Fruit fly (Drosophila melanogaster) whole organism, pupa: ENCODE results near the gene Pvf3.

Experiments used
- CG10348 ChIP-seq: fragments of 200-800 bp; sonication (Bioruptor generic); IDR thresholded peaks from 2 replicates; pipeline ENCODE4 v1.3.6; 2022; ENCODE audit warnings: missing biosample characterization, missing genetic modification characterization
- CG12605 ChIP-seq: fragments of 200-800 bp; sonication (Bioruptor generic); IDR thresholded peaks from 2 replicates; pipeline ENCODE4 v1.3.6; 2022; ENCODE audit warnings: missing biosample characterization, missing genetic modification characterization
- CG13204 ChIP-seq: fragments of 200-800 bp; sonication (Bioruptor generic); optimal IDR thresholded peaks from 2 replicates; lab custom pipeline; 2018; ENCODE audit warnings: missing biosample characterization, mild to moderate bottlenecking, missing genetic modification characterization, moderate library complexity
- CG14655 ChIP-seq: fragments of 200-800 bp; sonication (Bioruptor generic); optimal IDR thresholded peaks from 3 replicates; lab custom pipeline; 2017; ENCODE audit warnings: mild to moderate bottlenecking, missing biosample characterization, missing genetic modification reagents, missing genetic modification characterization
- CG15710 ChIP-seq: fragments of 200-800 bp; sonication (Bioruptor generic); optimal IDR thresholded peaks from 2 replicates; lab custom pipeline; 2018; ENCODE audit warnings: missing biosample characterization, mild to moderate bottlenecking, missing genetic modification characterization, moderate library complexity
- CG17806 ChIP-seq: fragments of 200-800 bp; sonication (Bioruptor generic); optimal IDR thresholded peaks from 2 replicates; lab custom pipeline; 2018; ENCODE audit warnings: missing biosample characterization, mild to moderate bottlenecking, missing genetic modification characterization, moderate library complexity
- CG32121 ChIP-seq: fragments of 200-800 bp; sonication (Bioruptor generic); IDR thresholded peaks from 2 replicates; pipeline ENCODE4 v1.3.6; 2022; ENCODE audit warnings: missing biosample characterization, missing genetic modification characterization
- CG4496 ChIP-seq: fragments of 200-800 bp; sonication (Bioruptor generic); IDR thresholded peaks from 3 replicates; pipeline ENCODE4 v1.3.6; 2022; ENCODE audit warnings: missing biosample characterization, missing genetic modification characterization
- CG8159 ChIP-seq: fragments of 200-800 bp; sonication (Bioruptor generic); optimal IDR thresholded peaks from 3 replicates; lab custom pipeline; 2018; ENCODE audit warnings: missing biosample characterization, mild to moderate bottlenecking, missing genetic modification characterization, moderate library complexity
- CG8301 ChIP-seq: fragments of 200-800 bp; sonication (Bioruptor generic); optimal IDR thresholded peaks from 2 replicates; lab custom pipeline; 2018; ENCODE audit warnings: missing biosample characterization, mild to moderate bottlenecking, missing genetic modification characterization
- CG9948 ChIP-seq: fragments of 200-800 bp; sonication (Bioruptor generic); optimal IDR thresholded peaks from 2 replicates; lab custom pipeline; 2018; ENCODE audit warnings: missing biosample characterization, mild to moderate bottlenecking, missing genetic modification characterization, moderate library complexity
- D1 ChIP-seq: fragments of 200-800 bp; sonication (Bioruptor generic); optimal IDR thresholded peaks from 2 replicates; lab custom pipeline; 2018; ENCODE audit warnings: missing biosample characterization, mild to moderate bottlenecking, missing genetic modification characterization, moderate library complexity
- EcR ChIP-seq: fragments of 200-800 bp; sonication (Bioruptor generic); optimal IDR thresholded peaks from 3 replicates; lab custom pipeline; 2019; ENCODE audit warnings: missing biosample characterization, missing genetic modification characterization, mild to moderate bottlenecking, moderate library complexity, missing genetic modification reagents
- Ets98B ChIP-seq: fragments of 200-800 bp; sonication (Bioruptor generic); IDR thresholded peaks from 2 replicates; pipeline ENCODE4 v1.3.6; 2022; ENCODE audit warnings: missing biosample characterization, missing genetic modification characterization
- Pif1A ChIP-seq: fragments of 200-800 bp; sonication (Bioruptor generic); optimal IDR thresholded peaks from 3 replicates; lab custom pipeline; 2016; ENCODE audit warnings: missing biosample characterization, missing genetic modification characterization
- Pif1B ChIP-seq: fragments of 200-800 bp; sonication (Bioruptor generic); optimal IDR thresholded peaks from 3 replicates; lab custom pipeline; 2016; ENCODE audit warnings: missing biosample characterization, missing genetic modification characterization
- fd96Ca ChIP-seq: fragments of 200-800 bp; sonication (Bioruptor generic); IDR thresholded peaks from 3 replicates; pipeline ENCODE4 v1.3.6; 2022; ENCODE audit warnings: missing biosample characterization, missing genetic modification characterization
- gl ChIP-seq: fragments of 200-800 bp; sonication (Bioruptor generic); optimal IDR thresholded peaks from 2 replicates; lab custom pipeline; 2018; ENCODE audit warnings: missing biosample characterization, mild to moderate bottlenecking, missing genetic modification characterization
- rn ChIP-seq: fragments of 200-800 bp; sonication (Bioruptor generic); IDR thresholded peaks from 2 replicates; pipeline ENCODE4 v1.3.6; 2022; ENCODE audit warnings: missing biosample characterization, missing genetic modification characterization

Pvf3 gene

DNA sequence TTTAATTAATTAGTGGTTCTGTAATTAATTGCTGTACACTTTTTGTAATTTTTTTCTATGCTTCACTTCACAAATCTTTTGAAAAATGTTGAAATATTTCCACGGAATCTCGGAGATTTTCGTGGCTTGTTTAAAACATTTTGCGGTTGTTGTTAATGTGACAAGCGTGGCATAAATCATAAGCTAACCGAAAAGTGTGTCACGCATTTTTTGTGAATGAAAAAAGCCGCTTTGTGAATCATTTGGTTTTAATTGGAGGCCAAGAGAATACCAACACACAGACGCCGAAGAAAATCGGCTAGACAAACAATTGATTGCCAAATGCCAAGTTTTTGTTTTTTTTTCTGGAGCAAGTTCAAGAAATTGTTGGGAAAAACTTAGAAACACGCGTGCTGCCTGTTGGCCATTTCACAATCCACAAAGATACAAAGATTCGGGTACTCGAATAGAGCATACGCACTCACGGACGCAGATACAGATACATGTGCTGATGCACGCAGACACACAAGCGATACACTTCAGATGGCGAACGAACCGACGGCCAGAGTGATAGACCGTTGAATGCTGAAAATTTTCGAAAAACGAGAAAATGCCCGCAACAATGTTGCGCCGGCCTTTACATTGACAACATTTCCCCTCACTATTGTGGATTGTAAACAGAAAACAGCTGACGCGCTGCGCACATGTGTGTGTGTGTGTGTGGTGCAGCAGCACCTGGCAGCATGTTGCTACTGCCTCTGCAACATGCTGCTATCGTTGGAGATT is 23.8 kb downstream of the Pvf3 start:
- TF ChIP-seq fd96Ca (GFP tag; lab: Robert Waterston, UW) (no peak), Ets98B (GFP tag; lab: Robert Waterston, UW) (peak; percentile 15; the same call in 1 of the 2 replicates)

DNA sequence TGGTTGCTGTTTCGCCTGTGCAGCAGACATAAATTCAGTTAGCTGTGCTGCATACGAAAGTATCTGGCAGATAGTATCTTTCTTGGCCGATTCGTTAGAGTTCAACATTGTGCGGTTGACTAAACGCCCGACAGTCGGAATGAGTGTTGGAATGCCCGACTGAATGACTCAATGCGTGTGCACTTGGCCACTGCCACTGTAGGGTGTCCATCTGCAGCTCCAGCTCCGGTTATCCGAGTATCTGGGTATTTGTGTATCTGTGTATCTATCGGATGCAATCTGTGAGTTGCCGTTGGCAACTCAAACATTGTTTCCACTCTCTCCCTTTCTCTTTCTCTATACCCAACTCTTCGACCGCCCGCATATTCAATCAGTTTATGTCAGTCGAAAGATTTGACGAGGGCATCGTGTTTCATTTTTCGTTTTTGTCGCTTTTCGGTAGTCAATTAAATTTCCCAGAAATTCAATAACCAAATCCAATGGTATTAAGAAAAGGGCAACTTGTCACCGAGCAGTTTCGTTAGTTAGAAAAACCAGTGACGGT is 32.2 kb downstream of the Pvf3 start:
- no peak for TF ChIP-seq CG12605 (GFP tag; lab: Robert Waterston, UW)
- TF ChIP-seq EcR (GFP tag; lab: Kevin White, UChicago), result no peak
- TF ChIP-seq CG32121 (GFP tag; lab: Robert Waterston, UW), result no peak

DNA sequence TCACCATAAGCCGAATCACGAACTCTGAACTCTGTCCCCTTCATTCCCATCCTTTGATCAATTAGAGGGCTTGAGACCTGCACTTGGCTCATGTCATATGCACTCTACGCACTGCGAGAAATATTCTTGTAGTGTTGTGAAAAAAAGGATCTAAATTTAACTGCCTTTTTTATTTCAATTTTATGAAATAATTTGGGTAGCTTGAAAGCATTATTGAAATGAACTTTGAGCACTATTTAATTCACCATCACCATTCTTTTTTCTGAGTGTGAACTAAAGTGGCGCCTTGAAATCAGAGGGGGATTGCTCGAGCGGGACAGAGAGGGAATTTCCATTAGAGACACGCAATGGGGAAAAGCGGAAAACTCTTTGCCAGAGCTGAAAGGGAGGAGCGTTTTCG is 33.8 kb downstream of the Pvf3 start:
- TF ChIP-seq CG4496 (GFP tag; lab: Robert Waterston, UW), result peak; percentile 37; the same call in 1 of the 3 replicates
- peak; percentile 58 for TF ChIP-seq Ets98B (GFP tag; lab: Robert Waterston, UW)
- peak; percentile 20 for TF ChIP-seq CG8159 (tag; lab: Kevin White, UChicago)
- TF ChIP-seq Pif1A (GFP tag; lab: Kevin White, UChicago), result peak; percentile 33
- peak; percentile 56; the same call in 2 of the 3 replicates for TF ChIP-seq fd96Ca (GFP tag; lab: Robert Waterston, UW)
- peak; percentile 54 for TF ChIP-seq CG8301 (tag; lab: Kevin White, UChicago)
- peak; percentile 1 for TF ChIP-seq CG15710 (tag; lab: Kevin White, UChicago)
- no peak for TF ChIP-seq CG12605 (GFP tag; lab: Robert Waterston, UW)
- TF ChIP-seq CG17806 (tag; lab: Kevin White, UChicago), result peak; percentile 26
- 0 out of 2 replicates have a peak, but pooled peaks have one; percentile 31 for TF ChIP-seq CG10348 (GFP tag; lab: Robert Waterston, UW)
- TF ChIP-seq CG9948, result peak; percentile 34
- no peak for TF ChIP-seq rn (GFP tag; lab: Robert Waterston, UW)
- peak; percentile 3 for TF ChIP-seq Pif1B
- TF ChIP-seq CG14655 (GFP tag; lab: Kevin White, UChicago), result peak; percentile 64
- TF ChIP-seq CG13204 (GFP tag; lab: Kevin White, UChicago), result no peak

DNA sequence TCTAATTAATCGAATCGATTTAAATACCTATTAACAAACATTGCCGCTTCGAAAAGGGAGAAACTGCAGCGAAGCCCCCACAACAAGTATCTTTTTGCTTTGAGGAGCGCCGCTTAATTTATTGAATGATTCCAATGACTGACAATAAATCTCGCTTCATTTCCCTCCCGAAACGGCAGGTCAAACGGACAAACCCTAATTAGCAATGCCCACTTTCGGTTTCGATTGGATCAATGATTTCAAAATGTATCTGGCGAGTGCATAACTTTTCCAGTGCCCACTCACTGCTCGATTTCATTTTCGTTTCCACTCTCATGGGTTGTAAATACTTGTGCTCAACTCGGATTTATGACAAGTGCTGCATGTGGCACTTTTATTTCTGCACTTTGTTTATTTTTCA is 34.6 kb downstream of the Pvf3 start:
- TF ChIP-seq CG8301 (tag; lab: Kevin White, UChicago) (no peak), CG32121 (GFP tag; lab: Robert Waterston, UW) (no peak), CG17806 (tag; lab: Kevin White, UChicago) (no peak), CG15710 (tag; lab: Kevin White, UChicago) (no peak), Pif1B (no peak), Ets98B (GFP tag; lab: Robert Waterston, UW) (no peak), D1 (tag; lab: Kevin White, UChicago) (no peak), CG8159 (tag; lab: Kevin White, UChicago) (no peak), Pif1A (GFP tag; lab: Kevin White, UChicago) (no peak)
- TF ChIP-seq, all 21 proteins: peak for 0

DNA sequence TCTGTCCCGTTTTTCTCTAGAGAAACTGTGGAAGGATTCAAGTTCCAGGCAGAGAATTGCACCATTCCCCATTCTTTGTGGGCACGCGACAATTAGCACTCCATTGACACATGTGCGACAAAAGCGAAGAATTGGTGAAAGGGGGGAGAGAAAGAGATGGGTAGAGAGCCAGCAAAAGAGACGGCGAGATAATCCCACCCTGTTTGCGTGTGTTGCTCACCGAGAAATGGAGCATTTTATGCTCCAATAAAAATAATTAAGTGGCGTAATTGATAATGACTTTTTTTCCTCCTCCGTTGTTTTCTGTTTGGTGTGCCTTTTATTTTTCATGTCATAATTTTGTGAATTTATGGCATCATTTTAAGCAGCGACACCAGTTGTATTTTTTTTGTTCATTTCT is 36.4 kb downstream of the Pvf3 start:
- TF ChIP-seq CG12605 (GFP tag; lab: Robert Waterston, UW), result no peak
- no peak for TF ChIP-seq Pif1A (GFP tag; lab: Kevin White, UChicago)
- no peak for TF ChIP-seq EcR (GFP tag; lab: Kevin White, UChicago)
- TF ChIP-seq D1 (tag; lab: Kevin White, UChicago), result no peak
- TF ChIP-seq CG32121 (GFP tag; lab: Robert Waterston, UW), result no peak
- no peak for TF ChIP-seq gl (tag; lab: Kevin White, UChicago)
- no peak for TF ChIP-seq Ets98B (GFP tag; lab: Robert Waterston, UW)
- TF ChIP-seq CG4496 (GFP tag; lab: Robert Waterston, UW), result no peak
- no peak for TF ChIP-seq CG9948
- no peak for TF ChIP-seq Pif1B

DNA sequence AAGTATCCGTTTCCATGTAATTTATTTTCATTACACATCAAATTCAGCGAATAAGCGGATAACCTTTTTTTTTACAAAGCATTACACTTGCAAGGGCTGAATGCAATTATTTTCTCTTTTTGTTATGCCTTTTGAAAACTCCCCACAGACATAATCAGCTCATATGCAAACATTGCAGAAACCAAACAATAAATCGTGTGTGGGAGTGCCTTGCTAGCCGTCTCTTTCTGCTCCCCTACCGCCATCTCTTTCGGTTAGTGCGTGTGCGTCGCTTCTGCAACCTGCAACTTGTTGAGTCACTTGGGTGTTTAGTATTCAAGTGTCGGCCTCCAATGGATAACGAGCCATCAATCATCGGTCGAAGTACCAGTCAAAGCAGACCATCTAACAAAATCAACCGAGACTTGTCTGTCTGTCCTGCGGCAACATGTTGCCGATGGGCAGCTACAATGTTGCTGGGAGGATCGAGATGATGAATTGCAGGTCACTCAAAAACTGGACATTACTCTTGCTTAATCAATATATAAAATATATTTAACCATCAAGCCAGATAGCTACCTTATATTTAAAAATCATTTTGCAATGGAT is 37.9 kb downstream of the Pvf3 start:
- TF ChIP-seq D1 (tag; lab: Kevin White, UChicago) (no peak), CG12605 (GFP tag; lab: Robert Waterston, UW) (peak; percentile 10; the same call in 1 of the 2 replicates)

DNA sequence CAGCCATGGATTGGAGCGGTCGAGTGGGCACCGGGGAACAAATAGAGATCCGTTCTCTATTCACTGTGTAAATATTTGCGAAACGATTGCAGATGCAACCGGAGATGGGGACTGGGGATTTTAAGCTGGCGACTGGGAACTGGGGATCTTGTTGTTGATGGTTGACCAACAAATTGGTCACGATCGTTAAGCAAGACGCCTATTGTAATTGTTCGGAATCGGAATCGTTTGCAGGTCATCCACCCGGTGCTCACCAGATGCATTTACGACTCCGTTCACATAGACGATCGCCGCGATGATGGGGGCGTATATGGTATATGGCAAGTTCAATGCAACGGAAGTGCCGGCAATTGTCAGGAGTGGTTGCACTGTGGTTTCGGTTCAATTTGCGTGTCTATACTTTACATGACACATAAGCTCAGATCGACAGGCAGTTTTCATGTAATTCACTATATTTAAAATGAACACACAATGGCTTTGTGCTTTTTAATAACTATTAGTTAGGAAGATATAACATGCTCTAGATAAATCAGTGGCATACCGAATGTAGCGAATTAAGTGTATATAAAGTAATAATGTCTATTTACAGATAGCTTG is 39.2 kb downstream of the Pvf3 start:
- TF ChIP-seq fd96Ca (GFP tag; lab: Robert Waterston, UW) (0 out of 3 replicates have a peak, but pooled peaks have one; percentile 1), CG17806 (tag; lab: Kevin White, UChicago) (no peak), CG8301 (tag; lab: Kevin White, UChicago) (peak; percentile 0), EcR (GFP tag; lab: Kevin White, UChicago) (peak; percentile 71)
